Fruit fly (Drosophila melanogaster): ENCODE data around the gene CG13126.

dm6 chr2L:9988201-9988990 is 34.4 kb upstream of the CG13126 start:
- TF ChIP-seq CG8478 (optimal IDR thresholded peaks at IDR 0.05) (no peak), usp (GFP tag; optimal IDR thresholded peaks at IDR 0.05) (no peak), pan (optimal IDR thresholded peaks at IDR 0.05) (no peak), Dll (optimal IDR thresholded peaks at IDR 0.05) (no peak)

Data from whole organism.